Worm (Caenorhabditis elegans): ENCODE measurements around the gene cyp-13A10.
A peak's percentile ranks its signal among the peaks of the same experiment; 100 is the strongest.

The cyp-13A10 gene

ce11 chrII:9621121-9621520 lies 41.6 kb downstream of the cyp-13A10 start (continued):
- TF ChIP-seq hmg-1.1 (GFP tag; IDR thresholded peaks at IDR 0.05) (no peak), lin-1 (GFP tag; IDR thresholded peaks at IDR 0.05) (no peak), lim-7 (GFP tag; IDR thresholded peaks at IDR 0.05) (no peak), snpc-4 (tag; optimal IDR thresholded peaks at IDR 0.05) (no peak), fkh-10 (GFP tag; optimal IDR thresholded peaks at IDR 0.05) (no peak), zip-2 (tag; optimal IDR thresholded peaks at IDR 0.05) (no peak), arid-1 (GFP tag; conservative IDR thresholded peaks at IDR 0.05) (no peak), mes-2 (tag; optimal IDR thresholded peaks at IDR 0.05; ENCODE audit: poor library complexity, severe bottlenecking) (no peak), hif-1 (tag; optimal IDR thresholded peaks at IDR 0.05) (no peak), unc-39 (tag; optimal IDR thresholded peaks at IDR 0.05) (no peak), pqm-1 (tag; optimal IDR thresholded peaks at IDR 0.05) (no peak), aly-2 (tag; optimal IDR thresholded peaks at IDR 0.05) (no peak), nhr-237 (tag; optimal IDR thresholded peaks at IDR 0.05) (no peak), lin-13 (GFP tag; optimal IDR thresholded peaks at IDR 0.05) (no peak), pha-4 (GFP tag; IDR thresholded peaks at IDR 0.05) (no peak; the same call in none of the 2 replicates), pha-4 (tag; optimal IDR thresholded peaks at IDR 0.05) (peak; percentile 37), nhr-111 (GFP tag; optimal IDR thresholded peaks at IDR 0.05) (no peak), tag-97 (GFP tag; IDR thresholded peaks at IDR 0.05) (no peak), lin-15B (tag; optimal IDR thresholded peaks at IDR 0.05) (no peak), rbr-2 (tag; optimal IDR thresholded peaks at IDR 0.05) (no peak), daf-19 (GFP tag; conservative IDR thresholded peaks at IDR 0.05) (no peak), mxl-3 (GFP tag; optimal IDR thresholded peaks at IDR 0.05) (no peak), nhr-28 (tag; optimal IDR thresholded peaks at IDR 0.05) (peak; percentile 37), lir-3 (tag; optimal IDR thresholded peaks at IDR 0.05) (no peak), ceh-62 (tag; optimal IDR thresholded peaks at IDR 0.05) (no peak), saeg-2 (GFP tag; IDR thresholded peaks at IDR 0.05) (no peak), Y75B8A.6 (GFP tag; IDR thresholded peaks at IDR 0.05) (no peak), mdt-29 (GFP tag; IDR thresholded peaks at IDR 0.05) (no peak), aha-1 (tag) (peak; percentile 96), mdl-1 (tag; optimal IDR thresholded peaks at IDR 0.05) (peak in 1 of 2 experiments; percentile 11), R02D3.7 (tag; optimal IDR thresholded peaks at IDR 0.05) (no peak), nhr-42 (GFP tag; IDR thresholded peaks at IDR 0.05) (no peak), snpc-1.2 (GFP tag; IDR thresholded peaks at IDR 0.05) (no peak), mxl-2 (GFP tag; conservative IDR thresholded peaks at IDR 0.05) (no peak), dmd-8 (GFP tag; IDR thresholded peaks at IDR 0.05) (no peak), fos-1 (tag; optimal IDR thresholded peaks at IDR 0.05) (no peak), F49E8.2 (tag; optimal IDR thresholded peaks at IDR 0.05; ENCODE audit: borderline replicate concordance) (no peak), nhr-25 (tag; optimal IDR thresholded peaks at IDR 0.05; ENCODE audit: borderline replicate concordance, insufficient read depth) (no peak), ctbp-1 (GFP tag; IDR thresholded peaks at IDR 0.05) (no peak), egl-43 (GFP tag; IDR thresholded peaks at IDR 0.05) (peak; percentile 57; the same call in 1 of the 2 replicates), ZK337.2 (GFP tag; IDR thresholded peaks at IDR 0.05) (no peak), unc-130 (GFP tag; optimal IDR thresholded peaks at IDR 0.05) (no peak)

- no peak for TF ChIP-seq unc-62 (GFP tag; optimal IDR thresholded peaks at IDR 0.05 in 1 of 2)
- no peak for TF ChIP-seq unc-62 (tag; optimal IDR thresholded peaks at IDR 0.05)
- no peak for TF ChIP-seq F44E2.7 (GFP tag; IDR thresholded peaks at IDR 0.05)
- TF ChIP-seq ZK337.2 (GFP tag; IDR thresholded peaks at IDR 0.05) = no peak
- TF ChIP-seq ceh-28 (tag; optimal IDR thresholded peaks at IDR 0.05) = no peak
- peak; percentile 76 for TF ChIP-seq php-3 (GFP tag; IDR thresholded peaks at IDR 0.05)
- TF ChIP-seq attf-4 (tag; optimal IDR thresholded peaks at IDR 0.05) = no peak
- no peak for TF ChIP-seq gei-8 (GFP tag; optimal IDR thresholded peaks at IDR 0.05)
- no peak for TF ChIP-seq fkh-10 (GFP tag; optimal IDR thresholded peaks at IDR 0.05)
- peak; percentile 21 for TF ChIP-seq lin-13 (GFP tag; optimal IDR thresholded peaks at IDR 0.05)
- no peak for TF ChIP-seq Y5F2A.4 (GFP tag; optimal IDR thresholded peaks at IDR 0.05)
- no peak for TF ChIP-seq spr-1 (tag; optimal IDR thresholded peaks at IDR 0.05)
- no peak for TF ChIP-seq mdl-1 (tag; optimal IDR thresholded peaks at IDR 0.05)
- no peak for TF ChIP-seq madf-9 (GFP tag; conservative IDR thresholded peaks at IDR 0.05)
- no peak for TF ChIP-seq F10B5.3 (tag; optimal IDR thresholded peaks at IDR 0.05)
- TF ChIP-seq lin-1 (GFP tag; IDR thresholded peaks at IDR 0.05) = 0 out of 2 replicates have a peak, but pooled peaks have one; percentile 10
- no peak for TF ChIP-seq mep-1 (tag; optimal IDR thresholded peaks at IDR 0.05)
- TF ChIP-seq zag-1 (tag; optimal IDR thresholded peaks at IDR 0.05) = no peak
Observed at ce11 chrII:9620616-9621015, 42.1 kb downstream of the cyp-13A10 start.
